Fruit fly (Drosophila melanogaster): ENCODE results near the gene Fbxl4.

Fbxl4 gene

DNA sequence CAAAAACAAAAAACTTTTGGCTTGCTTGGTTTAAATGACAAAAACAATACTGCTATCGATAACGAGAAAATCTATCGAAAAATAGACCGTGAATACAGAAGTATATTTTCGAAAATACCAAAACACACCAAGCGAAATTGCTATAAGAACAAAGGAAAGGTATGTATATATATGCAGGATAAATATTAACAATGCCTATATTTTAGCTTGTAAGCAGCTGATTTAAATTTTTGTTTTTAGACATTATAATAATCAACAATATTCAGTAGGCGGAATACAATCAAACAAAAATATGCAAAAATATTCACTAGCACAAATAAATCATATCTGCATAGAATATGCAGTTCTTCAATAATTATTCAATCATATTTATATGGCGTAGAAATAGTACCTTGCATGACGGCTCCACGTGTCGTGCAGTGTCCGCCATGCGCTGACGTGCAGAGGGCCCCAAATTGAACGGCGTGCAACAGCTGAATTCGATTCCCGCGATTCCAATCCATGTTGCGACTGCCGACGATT, at the start of gene Fbxl4, which contains the start of gene Dus2:
Fbxl4 (minus strand) TSS at position 51 of the 522 bp plus-strand sequence.
Dus2 (plus strand) TSS at position 116 of the 522 bp plus-strand sequence.
- TF ChIP-seq Sin3A (optimal IDR thresholded peaks at IDR 0.05) = no peak
- TF ChIP-seq ttk (optimal IDR thresholded peaks at IDR 0.05) = no peak
- no peak for TF ChIP-seq h (optimal IDR thresholded peaks at IDR 0.05)
- TF ChIP-seq insv (optimal IDR thresholded peaks at IDR 0.05) = no peak
- TF ChIP-seq Myc (optimal IDR thresholded peaks at IDR 0.05) = no peak
- TF ChIP-seq psq (optimal IDR thresholded peaks at IDR 0.05) = no peak

DNA sequence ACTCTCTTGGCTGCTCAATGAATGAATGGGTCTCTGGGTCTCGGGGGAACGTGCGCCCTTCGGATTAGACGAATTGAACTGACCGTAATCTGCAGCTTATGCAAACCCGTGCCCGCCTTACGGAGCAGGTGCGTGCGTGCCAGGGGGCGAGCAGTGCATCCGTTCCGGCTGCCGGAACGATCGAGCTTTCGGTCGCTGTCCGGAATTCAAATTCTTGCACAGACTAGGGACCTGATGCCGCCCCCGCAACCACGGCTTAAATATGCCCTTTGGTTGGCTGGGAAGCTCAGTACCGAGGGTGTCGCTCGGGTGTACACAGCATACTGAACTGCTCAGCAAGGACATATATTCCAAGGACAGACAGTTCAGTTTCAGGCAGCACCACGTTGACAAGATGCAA, 39.7 kb upstream of the Fbxl4 start, which contains the start of gene Muc12Ea:
Muc12Ea (plus strand) TSS at position 301 of the 400 bp plus-strand sequence.
- TF ChIP-seq Myc (optimal IDR thresholded peaks at IDR 0.05) (no peak), insv (optimal IDR thresholded peaks at IDR 0.05) (no peak), ttk (optimal IDR thresholded peaks at IDR 0.05) (no peak), Sin3A (optimal IDR thresholded peaks at IDR 0.05) (no peak), h (optimal IDR thresholded peaks at IDR 0.05) (no peak), psq (optimal IDR thresholded peaks at IDR 0.05) (no peak)

DNA sequence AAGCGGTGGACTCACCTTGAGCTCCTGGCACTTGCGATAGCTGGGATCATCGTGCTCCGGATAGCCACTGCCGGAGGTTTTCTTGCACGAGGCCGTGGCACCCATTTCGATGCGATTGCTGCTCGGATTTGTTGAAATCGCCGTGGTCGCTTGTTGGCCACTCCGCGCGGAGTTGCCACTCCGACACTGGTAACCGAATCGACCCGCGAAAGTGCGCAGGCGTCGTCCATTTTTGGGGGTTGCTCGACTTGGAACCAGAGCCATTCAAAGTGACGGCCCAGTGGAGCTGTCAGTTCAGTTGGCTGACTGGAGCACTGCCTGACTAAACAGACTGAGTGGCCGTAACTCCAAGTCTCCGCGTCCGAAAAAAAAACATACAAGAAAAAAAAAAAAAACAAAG, 28.4 kb upstream of the Fbxl4 start, which contains the start of the genes CG13404 and na:
CG13404 (minus strand) TSS at position 176 of the 400 bp plus-strand sequence.
na (plus strand) TSS at position 293 of the 400 bp plus-strand sequence.
- TF ChIP-seq Myc (optimal IDR thresholded peaks at IDR 0.05) (no peak), ttk (optimal IDR thresholded peaks at IDR 0.05) (no peak), psq (optimal IDR thresholded peaks at IDR 0.05) (no peak), h (optimal IDR thresholded peaks at IDR 0.05) (no peak), insv (optimal IDR thresholded peaks at IDR 0.05) (no peak), Sin3A (optimal IDR thresholded peaks at IDR 0.05) (no peak)

DNA sequence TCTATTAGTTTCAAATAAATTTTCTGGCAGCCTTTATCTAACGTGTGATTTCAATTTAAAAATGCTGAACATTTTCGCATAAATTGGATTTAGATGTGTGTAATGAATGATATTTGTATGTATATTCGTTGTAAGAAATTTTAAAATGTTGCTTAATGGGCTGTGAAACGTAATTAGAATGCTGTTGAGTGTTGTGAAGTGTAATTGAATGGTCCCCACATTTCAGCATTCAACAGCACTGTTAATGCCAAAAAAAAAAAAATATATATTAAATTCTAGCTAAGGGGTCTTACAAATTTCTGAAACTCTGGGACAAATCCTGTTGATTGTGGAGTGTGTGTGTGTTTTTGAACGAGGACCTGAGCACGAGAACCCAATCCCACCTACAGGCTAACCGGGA, 27.4 kb upstream of the Fbxl4 start:
- TF ChIP-seq Myc (optimal IDR thresholded peaks at IDR 0.05) (no peak), h (optimal IDR thresholded peaks at IDR 0.05) (no peak), psq (optimal IDR thresholded peaks at IDR 0.05) (no peak), Sin3A (optimal IDR thresholded peaks at IDR 0.05) (no peak), insv (optimal IDR thresholded peaks at IDR 0.05) (no peak), ttk (optimal IDR thresholded peaks at IDR 0.05) (no peak)

DNA sequence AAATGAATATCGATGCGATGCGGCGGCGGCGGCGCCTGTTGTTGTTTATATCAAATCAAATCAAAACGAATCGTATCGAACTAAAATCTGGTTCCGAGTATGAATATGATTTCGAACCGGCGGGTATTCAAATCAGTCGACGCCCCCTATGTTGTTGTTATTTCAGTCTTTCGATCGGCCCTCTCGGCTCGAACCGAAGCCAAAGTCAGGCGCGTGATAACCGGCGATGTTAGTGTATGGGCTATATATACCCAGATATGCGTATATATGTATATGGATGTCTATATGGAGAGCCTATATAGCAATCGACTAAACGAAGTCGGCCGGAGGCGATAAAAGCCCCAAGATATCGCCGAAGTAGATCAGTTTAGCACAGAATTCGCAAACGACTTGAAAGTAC, 23.1 kb upstream of the Fbxl4 start, which contains the start of the genes CG46317 and Tat:
CG46317 (plus strand) TSS at position 361 of the 400 bp plus-strand sequence.
Tat (plus strand) TSS at position 361 of the 400 bp plus-strand sequence.
- no peak for TF ChIP-seq psq (optimal IDR thresholded peaks at IDR 0.05)
- no peak for TF ChIP-seq h (optimal IDR thresholded peaks at IDR 0.05)
- no peak for TF ChIP-seq Myc (optimal IDR thresholded peaks at IDR 0.05)
- no peak for TF ChIP-seq ttk (optimal IDR thresholded peaks at IDR 0.05)

DNA sequence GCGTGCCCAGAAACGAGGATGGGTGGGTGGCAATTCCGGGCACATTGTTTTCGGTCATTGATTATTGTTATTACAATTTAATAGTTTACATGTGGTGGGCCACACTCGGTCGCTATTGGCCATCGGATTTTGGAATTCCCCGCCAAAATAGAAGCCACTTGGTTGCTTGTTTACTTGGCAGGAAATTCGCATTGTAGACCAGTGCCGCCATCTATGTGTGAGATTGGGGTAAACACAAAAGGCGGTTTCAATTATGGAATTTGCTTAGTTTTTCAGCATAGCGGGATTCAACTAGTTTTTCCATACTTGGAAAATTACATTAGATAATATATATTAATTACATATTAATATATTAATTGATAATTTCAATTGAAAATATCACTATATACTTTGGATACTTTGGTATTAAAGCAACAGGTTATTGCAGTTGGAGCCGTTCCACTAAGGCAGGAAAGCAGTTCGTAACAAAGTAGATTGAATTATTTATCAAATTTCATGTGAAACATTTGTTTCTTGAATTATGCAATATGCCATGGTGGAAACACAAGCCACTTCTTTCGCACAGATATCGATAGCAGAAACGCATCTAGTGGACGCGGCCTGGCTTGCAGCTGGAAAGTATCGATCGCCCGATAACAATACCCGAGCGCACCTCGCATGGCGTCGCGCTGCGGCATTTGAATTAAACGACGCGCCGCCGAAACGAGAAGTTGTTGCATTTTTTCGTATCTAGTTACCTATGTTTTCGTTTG, 9.5 kb upstream of the Fbxl4 start, which contains the start of gene mud:
mud (plus strand) TSS at position 698 of the 752 bp plus-strand sequence.
- TF ChIP-seq Sin3A (optimal IDR thresholded peaks at IDR 0.05) (no peak), Myc (optimal IDR thresholded peaks at IDR 0.05) (no peak)

DNA sequence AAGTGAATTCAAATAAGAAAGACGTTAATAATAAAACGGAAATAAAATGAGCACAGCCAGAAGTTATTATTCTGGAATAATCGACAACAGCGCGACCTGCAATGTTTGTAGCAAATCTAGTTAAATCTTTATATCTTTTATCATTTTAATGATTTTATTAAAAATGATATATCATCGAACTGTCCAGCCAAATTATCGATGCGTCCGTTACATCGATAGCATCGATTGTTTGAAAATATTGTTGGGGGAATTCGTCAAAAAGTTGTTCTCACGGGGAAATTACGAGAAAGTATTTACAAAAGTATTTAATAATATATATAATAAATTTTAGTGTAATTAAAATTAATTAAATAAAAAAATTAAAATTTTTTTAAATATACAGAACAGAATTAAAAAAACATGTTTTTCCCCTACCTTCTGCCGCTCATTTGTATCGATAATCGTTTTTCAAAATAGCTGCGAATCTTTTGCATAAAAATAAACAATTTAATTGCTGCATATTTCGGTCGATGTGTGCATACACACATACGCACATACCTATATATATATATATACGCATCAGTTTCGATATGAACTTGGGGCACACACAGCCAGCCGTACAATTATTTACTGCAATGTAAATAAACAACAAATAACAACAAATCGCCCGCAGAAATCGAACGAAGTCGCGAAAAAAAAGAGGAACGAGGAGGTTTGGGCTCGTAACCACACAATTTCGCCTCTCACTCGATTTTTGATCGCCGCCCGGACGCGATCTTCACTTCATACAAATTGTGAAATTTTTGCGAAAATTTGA, 5.4 kb upstream of the Fbxl4 start, which contains the start of gene CG32599:
CG32599 (plus strand) TSS at position 746 of the 796 bp plus-strand sequence.
- TF ChIP-seq Sin3A (optimal IDR thresholded peaks at IDR 0.05) = no peak
- no peak for TF ChIP-seq insv (optimal IDR thresholded peaks at IDR 0.05)
- TF ChIP-seq psq (optimal IDR thresholded peaks at IDR 0.05) = no peak
- no peak for TF ChIP-seq Myc (optimal IDR thresholded peaks at IDR 0.05)
- TF ChIP-seq ttk (optimal IDR thresholded peaks at IDR 0.05) = no peak
- no peak for TF ChIP-seq h (optimal IDR thresholded peaks at IDR 0.05)

DNA sequence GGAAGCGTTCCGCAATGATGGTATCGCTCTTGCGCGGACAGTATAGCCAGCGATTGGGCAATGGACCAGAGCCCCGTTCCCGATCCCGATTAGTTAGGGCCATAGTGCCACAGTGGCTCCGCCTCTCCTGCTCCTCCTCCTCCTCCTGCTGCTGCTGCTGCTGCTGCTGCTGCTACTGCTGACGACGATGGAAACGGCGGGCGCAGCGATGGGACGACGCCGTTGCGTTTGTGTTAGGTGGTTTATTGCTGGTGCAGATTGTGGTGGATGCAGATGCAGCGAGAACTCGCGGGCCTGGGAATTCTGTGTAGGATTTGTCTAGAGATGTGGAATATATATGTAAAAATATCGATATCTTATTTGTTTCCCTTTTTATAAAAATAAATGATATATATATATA, 4.8 kb upstream of the Fbxl4 start, which contains the start of gene mRNA-cap:
mRNA-cap (minus strand) TSS at position 344 of the 400 bp plus-strand sequence.
- no peak for TF ChIP-seq Sin3A (optimal IDR thresholded peaks at IDR 0.05)

DNA sequence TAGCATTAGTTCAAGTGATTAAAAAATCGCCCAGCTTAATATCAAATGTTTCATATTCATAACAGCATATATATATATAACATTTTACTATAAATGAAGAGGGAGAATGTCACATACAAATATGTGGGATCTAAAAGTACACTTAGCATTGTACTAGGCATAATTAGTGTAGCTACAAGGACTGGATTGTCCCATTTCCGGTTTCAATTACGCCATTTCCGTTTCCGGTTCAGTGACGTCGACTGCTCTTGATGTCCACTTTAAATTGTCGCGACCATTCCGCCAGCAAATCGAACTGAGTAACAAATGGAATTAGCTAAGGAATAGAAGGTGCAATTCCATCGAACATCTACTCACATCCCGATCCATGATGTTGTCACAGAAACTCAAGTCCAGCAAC, 3.3 kb downstream of the Fbxl4 start:
- no peak for TF ChIP-seq Myc (optimal IDR thresholded peaks at IDR 0.05)
- no peak for TF ChIP-seq h (optimal IDR thresholded peaks at IDR 0.05)
- TF ChIP-seq insv (optimal IDR thresholded peaks at IDR 0.05) = no peak
- TF ChIP-seq ttk (optimal IDR thresholded peaks at IDR 0.05) = no peak
- TF ChIP-seq psq (optimal IDR thresholded peaks at IDR 0.05) = no peak
- no peak for TF ChIP-seq Sin3A (optimal IDR thresholded peaks at IDR 0.05)

DNA sequence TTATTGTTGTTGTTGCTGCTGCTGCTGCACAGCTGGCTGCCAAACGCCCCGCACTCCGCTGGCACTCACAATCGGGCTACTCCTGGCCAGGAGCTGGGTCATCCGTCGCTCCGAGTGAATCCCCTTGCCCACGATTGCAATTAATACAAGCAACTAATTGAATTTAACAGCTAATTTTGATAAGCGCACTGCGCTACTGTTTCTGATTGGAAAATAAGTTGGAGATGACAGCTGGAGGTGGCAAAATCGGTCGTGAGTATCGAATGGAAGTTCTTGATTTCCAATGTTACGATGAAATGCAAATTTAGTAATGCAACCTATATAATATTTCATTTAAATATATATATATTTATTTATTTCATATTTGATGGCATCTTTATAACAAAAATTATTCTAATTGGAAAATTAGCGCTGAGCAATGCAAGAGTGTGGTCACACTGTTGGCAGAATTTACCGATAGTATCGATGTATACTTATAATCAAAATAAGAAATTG, 3.8 kb downstream of the Fbxl4 start, which contains the start of gene CG42271:
CG42271 (minus strand) TSS at position 224 of the 495 bp plus-strand sequence.
- TF ChIP-seq psq (optimal IDR thresholded peaks at IDR 0.05) = no peak
- TF ChIP-seq h (optimal IDR thresholded peaks at IDR 0.05) = no peak
- TF ChIP-seq Sin3A (optimal IDR thresholded peaks at IDR 0.05) = no peak
- TF ChIP-seq Myc (optimal IDR thresholded peaks at IDR 0.05) = no peak
- no peak for TF ChIP-seq ttk (optimal IDR thresholded peaks at IDR 0.05)
- no peak for TF ChIP-seq insv (optimal IDR thresholded peaks at IDR 0.05)

DNA sequence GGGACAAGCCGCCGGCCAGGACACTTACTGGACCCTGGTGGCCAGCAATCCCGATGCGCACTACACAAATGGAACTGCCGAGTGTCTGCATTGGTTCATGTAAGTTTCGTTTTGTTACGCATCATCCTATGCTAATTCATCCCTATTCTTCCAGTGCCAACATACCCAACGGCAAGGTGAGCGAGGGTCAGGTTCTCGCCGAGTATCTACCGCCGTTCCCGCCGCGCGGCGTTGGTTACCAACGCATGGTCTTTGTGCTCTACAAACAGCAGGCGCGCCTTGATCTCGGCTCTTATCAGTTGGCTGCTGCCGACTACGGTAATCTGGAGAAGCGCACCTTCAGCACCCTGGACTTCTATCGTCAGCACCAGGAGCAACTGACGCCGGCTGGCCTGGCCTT, 10.7 kb downstream of the Fbxl4 start:
- TF ChIP-seq ttk (optimal IDR thresholded peaks at IDR 0.05) (no peak), Myc (optimal IDR thresholded peaks at IDR 0.05) (no peak), h (optimal IDR thresholded peaks at IDR 0.05) (no peak), psq (optimal IDR thresholded peaks at IDR 0.05) (no peak), Sin3A (optimal IDR thresholded peaks at IDR 0.05) (no peak), insv (optimal IDR thresholded peaks at IDR 0.05) (no peak)

Measured in Kc167 (cell line).